Worm (Caenorhabditis elegans): ENCODE data around the gene B0250.18.

B0250.18 gene

DNA sequence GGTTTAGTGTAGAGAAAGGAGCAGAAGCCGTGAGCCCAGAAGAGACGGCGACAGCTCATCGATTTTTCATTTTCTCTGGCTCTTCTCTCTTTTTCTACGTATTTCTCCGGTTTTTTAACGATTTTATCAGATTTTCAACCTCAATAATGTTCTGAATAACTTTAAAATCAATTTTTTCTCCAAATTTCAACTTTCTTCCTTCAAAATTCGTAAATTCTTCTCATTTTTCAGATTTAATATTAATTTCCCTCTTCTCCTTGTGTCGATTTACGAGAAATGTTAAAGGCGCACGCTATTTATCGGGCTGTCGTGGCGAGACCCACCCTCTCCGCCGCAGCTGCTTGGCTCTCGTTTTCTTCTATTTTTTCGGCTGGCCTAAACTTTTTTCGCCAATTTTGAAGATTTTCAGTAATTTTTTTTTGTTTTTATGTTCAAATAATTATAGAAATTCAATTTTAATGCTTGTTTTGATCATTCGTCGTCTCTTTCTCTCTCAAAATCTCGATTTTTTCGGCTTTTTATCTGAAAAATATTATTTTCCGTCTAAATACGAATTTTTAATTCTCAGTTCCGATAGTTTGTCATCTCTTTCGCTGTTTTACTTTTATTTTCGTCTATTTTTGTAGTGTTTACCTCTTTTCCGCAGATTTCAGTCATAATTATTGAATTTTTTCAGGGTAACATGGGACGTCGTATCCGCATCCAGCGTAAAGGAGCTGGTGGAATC lies 18.5 kb upstream of the B0250.18 start, which contains the start of the genes calf-1 and rpl-2 (continued):
- TF ChIP-seq F23B12.7 (tag; optimal IDR thresholded peaks at IDR 0.05; ENCODE audit: insufficient read depth), result peak; percentile 53
- peak; percentile 24 for TF ChIP-seq lin-40 (tag; optimal IDR thresholded peaks at IDR 0.05)
- peak; percentile 20; the same call in 1 of the 2 replicates for TF ChIP-seq mcd-1 (GFP tag; IDR thresholded peaks at IDR 0.05)
- TF ChIP-seq tbp1 (GFP tag; optimal IDR thresholded peaks at IDR 0.05), result peak; percentile 13
- peak; percentile 7 for TF ChIP-seq madf-10 (tag; optimal IDR thresholded peaks at IDR 0.05)
- peak; percentile 51 for TF ChIP-seq snpc-1.3 (tag; optimal IDR thresholded peaks at IDR 0.05; ENCODE audit: insufficient read depth)
- peak; percentile 34; the same call in 1 of the 2 replicates for TF ChIP-seq ekl-4 (GFP tag; IDR thresholded peaks at IDR 0.05)
- TF ChIP-seq D2030.7 (GFP tag; IDR thresholded peaks at IDR 0.05), result peak; percentile 69; the same call in 1 of the 2 replicates
- TF ChIP-seq let-607 (tag; optimal IDR thresholded peaks at IDR 0.05), result no peak
- TF ChIP-seq cebp-1 (GFP tag; IDR thresholded peaks at IDR 0.05), result 0 out of 2 replicates have a peak, but pooled peaks have one; percentile 12
- TF ChIP-seq cebp-1 (tag; optimal IDR thresholded peaks at IDR 0.05), result peak; percentile 58

DNA sequence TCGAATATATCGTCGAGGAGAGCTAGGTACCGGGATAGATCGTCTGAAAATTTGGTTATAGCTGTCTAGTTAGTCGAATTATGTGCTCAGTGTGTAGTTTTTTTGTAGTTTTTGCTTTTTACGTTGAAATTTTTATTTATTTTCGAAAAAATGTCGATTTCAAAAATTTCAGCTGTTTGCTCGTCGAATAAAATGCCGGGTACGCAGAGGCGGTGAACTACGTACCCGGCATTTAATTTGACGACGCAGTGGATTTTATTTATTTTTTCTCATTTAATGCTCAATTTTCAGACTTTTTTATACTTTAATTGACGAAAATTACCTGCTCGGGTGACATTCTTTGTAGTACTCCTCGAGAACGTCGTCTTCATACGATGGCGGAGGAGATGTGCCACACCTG lies 16.3 kb upstream of the B0250.18 start:
- TF ChIP-seq F33H1.4 (GFP tag; IDR thresholded peaks at IDR 0.05), result peak; percentile 43
- TF ChIP-seq madf-6 (GFP tag; IDR thresholded peaks at IDR 0.05), result peak; percentile 42; the same call in 1 of the 2 replicates
- no peak for TF ChIP-seq snpc-3.4 (tag; optimal IDR thresholded peaks at IDR 0.05)
- TF ChIP-seq unc-62 (GFP tag; optimal IDR thresholded peaks at IDR 0.05), result no peak
- TF ChIP-seq lin-26 (GFP tag; IDR thresholded peaks at IDR 0.05), result no peak
- no peak for TF ChIP-seq nhr-179 (tag; optimal IDR thresholded peaks at IDR 0.05)
- TF ChIP-seq hmg-20 (GFP tag; IDR thresholded peaks at IDR 0.05), result no peak

DNA sequence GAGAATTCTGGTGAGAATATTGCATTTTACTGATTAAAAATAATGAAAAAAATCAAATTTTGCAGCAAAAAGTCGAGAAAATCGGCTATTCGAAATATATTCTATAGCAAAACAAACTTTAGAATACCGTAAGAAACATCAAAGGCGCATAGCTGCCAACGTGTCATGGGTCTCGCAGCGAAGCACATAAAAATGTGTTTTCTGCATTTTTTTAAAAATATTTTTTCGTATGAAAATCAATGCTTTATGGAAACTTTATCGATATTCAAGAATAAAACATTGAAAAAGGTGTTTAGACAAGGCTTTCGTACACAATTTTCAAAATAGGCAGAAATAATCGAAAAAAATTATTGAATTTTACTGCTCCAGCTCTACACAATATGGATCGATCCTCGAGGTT lies 15.8 kb upstream of the B0250.18 start:
- no peak for TF ChIP-seq lag-1 (GFP tag; IDR thresholded peaks at IDR 0.05)
- no peak for TF ChIP-seq ceh-79 (tag; optimal IDR thresholded peaks at IDR 0.05)
- TF ChIP-seq snpc-3.4 (tag; optimal IDR thresholded peaks at IDR 0.05), result no peak
- peak; percentile 89 for TF ChIP-seq madf-6 (GFP tag; IDR thresholded peaks at IDR 0.05)
- no peak for TF ChIP-seq rpc-1 (optimal IDR thresholded peaks at IDR 0.05)
- TF ChIP-seq rpc-1 (tag; optimal IDR thresholded peaks at IDR 0.05), result no peak
- no peak for TF ChIP-seq rcor-1 (GFP tag; IDR thresholded peaks at IDR 0.05)
- TF ChIP-seq ama-1 (optimal IDR thresholded peaks at IDR 0.05), result no peak
- no peak for TF ChIP-seq ama-1 (GFP tag; optimal IDR thresholded peaks at IDR 0.05)
- no peak for TF ChIP-seq lin-26 (GFP tag; IDR thresholded peaks at IDR 0.05)
- TF ChIP-seq hsf-1 (GFP tag; IDR thresholded peaks at IDR 0.05), result no peak
- TF ChIP-seq ceh-91 (GFP tag; IDR thresholded peaks at IDR 0.05), result peak; percentile 62
- no peak for TF ChIP-seq bed-2 (GFP tag; IDR thresholded peaks at IDR 0.05)
- no peak for TF ChIP-seq ekl-4 (GFP tag; IDR thresholded peaks at IDR 0.05)
- TF ChIP-seq ceh-40 (GFP tag; IDR thresholded peaks at IDR 0.05), result no peak
- TF ChIP-seq rec-8 (tag; optimal IDR thresholded peaks at IDR 0.05), result no peak
- TF ChIP-seq hrde-1 (tag; optimal IDR thresholded peaks at IDR 0.05; ENCODE audit: borderline replicate concordance), result no peak
- TF ChIP-seq T26A5.8 (tag; optimal IDR thresholded peaks at IDR 0.05), result no peak
- TF ChIP-seq sptf-2 (GFP tag; optimal IDR thresholded peaks at IDR 0.05), result no peak
- TF ChIP-seq pbrm-1 (GFP tag; IDR thresholded peaks at IDR 0.05), result no peak
- no peak for TF ChIP-seq attf-5 (GFP tag; optimal IDR thresholded peaks at IDR 0.05)
- no peak for TF ChIP-seq mes-4 (tag; optimal IDR thresholded peaks at IDR 0.05)
- peak; percentile 56 for TF ChIP-seq madf-8 (GFP tag; conservative IDR thresholded peaks at IDR 0.05)
- no peak for TF ChIP-seq F10E7.11 (tag; optimal IDR thresholded peaks at IDR 0.05)
- no peak for TF ChIP-seq T07F8.4 (tag; optimal IDR thresholded peaks at IDR 0.05)
- no peak for TF ChIP-seq ztf-25 (GFP tag; IDR thresholded peaks at IDR 0.05)
- no peak for TF ChIP-seq lin-35 (GFP tag; optimal IDR thresholded peaks at IDR 0.05)
- no peak for TF ChIP-seq F39B2.1 (GFP tag; IDR thresholded peaks at IDR 0.05)
- peak; percentile 85 for TF ChIP-seq lsl-1 (GFP tag; optimal IDR thresholded peaks at IDR 0.05)
- TF ChIP-seq hmg-1.2 (GFP tag; IDR thresholded peaks at IDR 0.05), result no peak
- TF ChIP-seq D2030.7 (GFP tag; IDR thresholded peaks at IDR 0.05), result peak; percentile 73

Data from whole organism, young adult.